Worm (Caenorhabditis elegans): ENCODE measurements around the gene nhr-181.

DNA sequence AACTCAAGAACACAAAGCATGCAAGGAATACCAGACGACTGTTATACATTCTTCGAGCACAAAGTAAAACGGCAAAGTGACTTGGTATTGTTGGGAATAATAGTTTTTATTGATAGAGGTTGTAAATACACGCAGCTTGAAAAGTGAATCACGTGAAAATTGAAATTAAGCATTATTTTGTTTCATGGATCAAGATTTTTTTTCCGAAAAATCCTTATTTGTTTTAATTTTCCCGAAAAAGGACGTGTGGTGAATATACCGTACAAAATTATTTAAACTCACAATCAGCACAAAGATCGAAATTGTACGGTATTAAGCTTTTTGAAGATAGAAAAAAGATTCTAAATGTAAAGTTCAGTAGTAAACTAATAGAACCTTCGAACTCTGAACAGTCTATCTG is 15.0 kb downstream of the nhr-181 start, which contains the start of gene clc-18:
- TF ChIP-seq ztf-11 (tag; optimal IDR thresholded peaks at IDR 0.05) (no peak), dpl-1 (GFP tag; optimal IDR thresholded peaks at IDR 0.05) (no peak), zfp-3 (GFP tag; conservative IDR thresholded peaks at IDR 0.05) (no peak), fkh-10 (GFP tag; optimal IDR thresholded peaks at IDR 0.05) (no peak), dve-1 (tag; optimal IDR thresholded peaks at IDR 0.05; ENCODE audit: insufficient read depth) (no peak), nhr-11 (tag; optimal IDR thresholded peaks at IDR 0.05) (no peak), lsy-2 (tag; optimal IDR thresholded peaks at IDR 0.05) (no peak), lin-13 (GFP tag; optimal IDR thresholded peaks at IDR 0.05) (no peak), nhr-237 (tag; optimal IDR thresholded peaks at IDR 0.05) (no peak), fos-1 (tag; optimal IDR thresholded peaks at IDR 0.05) (no peak), daf-19 (GFP tag; conservative IDR thresholded peaks at IDR 0.05) (no peak), nhr-28 (tag; optimal IDR thresholded peaks at IDR 0.05) (no peak), nhr-102 (tag; optimal IDR thresholded peaks at IDR 0.05) (no peak), F49E8.2 (tag; optimal IDR thresholded peaks at IDR 0.05; ENCODE audit: borderline replicate concordance) (no peak)

Measured in whole organism, L4 larva.